Worm (Caenorhabditis elegans) whole organism, midembryonic: ENCODE data around the gene Y26G10.5.

ENCODE experiments used
- T22C8.4 ChIP-seq: fragments of 200-800 bp; sonication (Bioruptor generic); IDR thresholded peaks from 2 replicates; pipeline ENCODE4 v1.3.6; 2022; ENCODE audit warnings: missing genetic modification characterization, missing compliant biosample characterization
- flt-1 ChIP-seq: fragments of 200-800 bp; sonication (Bioruptor generic); IDR thresholded peaks from 2 replicates; pipeline ENCODE4 v1.3.6; 2022; ENCODE audit warnings: missing genetic modification characterization, missing compliant biosample characterization
- klf-2 ChIP-seq: fragments of 200-800 bp; sonication (Bioruptor generic); conservative IDR thresholded peaks from 2 replicates; pipeline ENCODE4 v1.3.6; 2022; ENCODE audit warnings: missing genetic modification reagents, missing genetic modification characterization, missing compliant biosample characterization
- tab-1 ChIP-seq: fragments of 200-800 bp; sonication (Bioruptor generic); IDR thresholded peaks from 2 replicates; pipeline ENCODE4 v1.3.6; 2022; ENCODE audit warnings: missing genetic modification characterization, missing compliant biosample characterization
- ztf-23 ChIP-seq: fragments of 200-800 bp; sonication (Bioruptor generic); IDR thresholded peaks from 2 replicates; pipeline ENCODE4 v1.3.6; 2022; ENCODE audit warnings: missing genetic modification reagents, missing genetic modification characterization, missing compliant biosample characterization

DNA sequence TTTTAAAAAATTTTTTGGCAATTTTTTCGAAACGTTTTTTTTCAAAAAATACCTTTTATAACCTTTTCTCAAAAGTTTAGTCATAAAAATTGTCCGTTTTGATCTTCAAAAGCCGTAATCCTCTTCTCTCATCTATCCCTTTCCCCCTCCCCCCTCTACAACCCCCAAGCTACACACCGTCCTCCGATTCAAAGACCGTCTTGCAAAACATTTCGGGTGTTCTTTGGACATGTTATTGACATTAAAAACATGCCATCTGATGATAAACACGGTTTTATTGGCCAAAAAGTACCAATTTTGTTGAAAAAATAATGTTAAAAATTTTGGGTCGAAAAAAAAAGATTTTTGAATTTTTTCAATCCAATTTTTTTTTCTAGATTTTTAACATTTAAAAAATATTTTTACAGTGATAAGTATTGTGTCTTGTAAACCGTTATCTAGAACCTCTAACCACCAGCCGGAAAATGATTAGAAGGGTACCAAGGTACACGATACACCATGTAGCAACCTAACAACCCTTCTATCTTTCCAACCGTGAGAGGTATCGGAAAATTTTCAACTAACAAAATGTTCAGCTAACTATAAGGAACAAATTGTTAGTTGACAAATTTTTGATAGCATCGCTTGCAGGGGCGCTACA is 22.6 kb upstream of the Y26G10.5 start:
- TF ChIP-seq T22C8.4, result no peak
- TF ChIP-seq klf-2, result no peak
- TF ChIP-seq ztf-23 (GFP tag; lab: Robert Waterston, UW), result no peak
- TF ChIP-seq tab-1 (GFP tag; lab: Robert Waterston, UW), result no peak
- TF ChIP-seq flt-1 (GFP tag; lab: Robert Waterston, UW), result no peak
